Worm (Caenorhabditis elegans): Measurements from ENCODE around the gene tbc-13.
"Not testable (repeated sequence)": the region's sequence is repeated elsewhere in the genome, so short reads cannot be mapped to it uniquely, and the experiment has no call there.

Gene tbc-13

ce11 chrX:12500777-12501176, 15.9 kb downstream of the tbc-13 start:
- TF ChIP-seq lin-14 (GFP tag; optimal IDR thresholded peaks at IDR 0.05) = peak; percentile 88
- TF ChIP-seq lir-3 (tag; optimal IDR thresholded peaks at IDR 0.05; ENCODE audit: poor library complexity) = peak; percentile 70
- peak; percentile 32 for TF ChIP-seq efl-3 (GFP tag; optimal IDR thresholded peaks at IDR 0.05)
- TF ChIP-seq xbp-1 (tag; optimal IDR thresholded peaks at IDR 0.05) = peak; percentile 29
- peak; percentile 81 for TF ChIP-seq snu-23 (GFP tag; optimal IDR thresholded peaks at IDR 0.05)
- peak; percentile 65 for TF ChIP-seq grh-1 (GFP tag; IDR thresholded peaks at IDR 0.05)
- TF ChIP-seq ceh-82 (tag; optimal IDR thresholded peaks at IDR 0.05) = no peak
- TF ChIP-seq tbx-2 (tag; optimal IDR thresholded peaks at IDR 0.05) = peak; percentile 84
- peak; percentile 40 to 65 for TF ChIP-seq egl-27 (tag; optimal IDR thresholded peaks at IDR 0.05)
- TF ChIP-seq ztf-4 (tag; optimal IDR thresholded peaks at IDR 0.05) = peak; percentile 25
- peak; percentile 93 for TF ChIP-seq nhr-90 (tag; optimal IDR thresholded peaks at IDR 0.05; ENCODE audit: poor library complexity)
- TF ChIP-seq dpl-1 (GFP tag; optimal IDR thresholded peaks at IDR 0.05) = peak in 2 of 3 experiments; percentile 14 to 39
- peak; percentile 30 for TF ChIP-seq unc-130 (tag; optimal IDR thresholded peaks at IDR 0.05)
- TF ChIP-seq lin-35 (GFP tag; optimal IDR thresholded peaks at IDR 0.05) = peak; percentile 1 to 84
- peak in 1 of 2 experiments; percentile 80 for TF ChIP-seq mdl-1 (tag; optimal IDR thresholded peaks at IDR 0.05)
- TF ChIP-seq jun-1 (tag; optimal IDR thresholded peaks at IDR 0.05) = peak; percentile 74
- TF ChIP-seq nhr-85 (tag) = peak; percentile 99
- peak; percentile 96 for TF ChIP-seq nhr-19 (GFP tag; conservative IDR thresholded peaks at IDR 0.05)
- no peak for TF ChIP-seq sox-4 (tag; optimal IDR thresholded peaks at IDR 0.05)
- peak; percentile 50 for TF ChIP-seq C16A3.4 (tag; optimal IDR thresholded peaks at IDR 0.05)
- peak; percentile 55 for TF ChIP-seq ceh-88 (GFP tag; IDR thresholded peaks at IDR 0.05)
- no peak for TF ChIP-seq vab-15 (tag; optimal IDR thresholded peaks at IDR 0.05)
- peak; percentile 12 for TF ChIP-seq mep-1 (tag; optimal IDR thresholded peaks at IDR 0.05)
- peak; percentile 81 to 100 (median 96) for TF ChIP-seq elt-3 (tag; optimal IDR thresholded peaks at IDR 0.05)
- TF ChIP-seq unc-98 (GFP tag; IDR thresholded peaks at IDR 0.05) = no peak
- TF ChIP-seq nhr-47 (tag; optimal IDR thresholded peaks at IDR 0.05) = peak; percentile 72
- TF ChIP-seq fkh-10 (GFP tag; optimal IDR thresholded peaks at IDR 0.05) = no peak
- TF ChIP-seq rnt-1 (tag; optimal IDR thresholded peaks at IDR 0.05) = peak; percentile 28
- TF ChIP-seq blmp-1 (tag; optimal IDR thresholded peaks at IDR 0.05) = peak; percentile 85
- TF ChIP-seq elt-2 (tag; optimal IDR thresholded peaks at IDR 0.05) = peak; percentile 100
- no peak for TF ChIP-seq efl-1 (optimal IDR thresholded peaks at IDR 0.05)
- TF ChIP-seq efl-1 (GFP tag; optimal IDR thresholded peaks at IDR 0.05 in 1 of 2) = peak in 1 of 2 experiments; percentile 80
- no peak for TF ChIP-seq Y116A8C.19 (tag; optimal IDR thresholded peaks at IDR 0.05; ENCODE audit: borderline replicate concordance)
- TF ChIP-seq sptf-1 (tag; optimal IDR thresholded peaks at IDR 0.05) = no peak
- TF ChIP-seq skn-1 (tag; optimal IDR thresholded peaks at IDR 0.05) = no peak
- TF ChIP-seq nhr-71 (tag; optimal IDR thresholded peaks at IDR 0.05) = peak; percentile 95
- TF ChIP-seq nhr-20 (tag; optimal IDR thresholded peaks at IDR 0.05) = peak; percentile 99
- peak; percentile 36 for TF ChIP-seq nhr-77 (tag; optimal IDR thresholded peaks at IDR 0.05)
- no peak for TF ChIP-seq ceh-63 (GFP tag; optimal IDR thresholded peaks at IDR 0.05)
- TF ChIP-seq swsn-7 (tag; optimal IDR thresholded peaks at IDR 0.05) = peak; percentile 23
- TF ChIP-seq irx-1 (tag; optimal IDR thresholded peaks at IDR 0.05) = peak; percentile 18
- TF ChIP-seq lsy-2 (tag; optimal IDR thresholded peaks at IDR 0.05) = peak; percentile 53 to 80
- peak; percentile 7 for TF ChIP-seq lin-13 (GFP tag; optimal IDR thresholded peaks at IDR 0.05)

- TF ChIP-seq efl-1 (optimal IDR thresholded peaks at IDR 0.05) = not testable (repeated sequence)
- TF ChIP-seq efl-1 (GFP tag; optimal IDR thresholded peaks at IDR 0.05 in 1 of 2) = peak in 1 of 2 experiments; percentile 66
Measured at ce11 chrX:12502582-12502981, 17.7 kb downstream of the tbc-13 start.
